Worm (Caenorhabditis elegans) whole organism, mixed stage, embryonic: ENCODE data around the gene Y57E12AL.6.
A peak's percentile ranks its signal among the peaks of the same experiment; 100 is the strongest.

Experiments used
- bed-3 ChIP-seq: fragments of 200-800 bp; sonication (Bioruptor generic); optimal IDR thresholded peaks from 3 replicates; lab custom pipeline; 2018; ENCODE audit warnings: mild to moderate bottlenecking, missing genetic modification characterization, moderate library complexity, missing compliant biosample characterization
- ces-1 ChIP-seq: fragments of 150-350 bp; optimal IDR thresholded peaks from 2 replicates; lab custom pipeline; 2014; ENCODE audit warnings: missing biosample characterization, missing genetic modification reagents, missing genetic modification characterization
- cnd-1 ChIP-seq: fragments of 200-800 bp; sonication (Bioruptor generic); optimal IDR thresholded peaks from 2 replicates; lab custom pipeline; 2018; ENCODE audit warnings: mild to moderate bottlenecking, missing genetic modification characterization, missing compliant biosample characterization
- flh-1 ChIP-seq: fragments of 200-800 bp; sonication (Bioruptor generic); optimal IDR thresholded peaks from 2 replicates; lab custom pipeline; 2018; ENCODE audit warnings: mild to moderate bottlenecking, missing genetic modification characterization, moderate library complexity, missing compliant biosample characterization
- lin-13 ChIP-seq: fragments of 150-350 bp; optimal IDR thresholded peaks from 2 replicates; lab custom pipeline; 2014; ENCODE audit warnings: missing biosample characterization, missing genetic modification characterization
- lsy-2 ChIP-seq: fragments of 150-350 bp; optimal IDR thresholded peaks from 2 replicates; lab custom pipeline; 2014; ENCODE audit warnings: missing biosample characterization, missing genetic modification characterization
- mab-5 ChIP-seq: fragments of 150-350 bp; optimal IDR thresholded peaks from 2 replicates; lab custom pipeline; 2014; ENCODE audit warnings: missing biosample characterization, missing genetic modification characterization
- nhr-2 ChIP-seq: fragments of 150-350 bp; optimal IDR thresholded peaks from 2 replicates; lab custom pipeline; 2014; ENCODE audit warnings: missing biosample characterization, missing genetic modification characterization
- nhr-237 ChIP-seq: fragments of 150-350 bp; optimal IDR thresholded peaks from 2 replicates; lab custom pipeline; 2014; ENCODE audit warnings: missing biosample characterization, missing genetic modification characterization
- nhr-28 ChIP-seq: fragments of 150-350 bp; optimal IDR thresholded peaks from 2 replicates; lab custom pipeline; 2014; ENCODE audit warnings: missing biosample characterization, missing genetic modification characterization
- nhr-76 ChIP-seq: sonication (generic microtip); optimal IDR thresholded peaks from 2 replicates; lab custom pipeline; 2017; ENCODE audit warnings: missing biosample characterization, missing genetic modification characterization
- unc-39 ChIP-seq: fragments of 150-350 bp; optimal IDR thresholded peaks from 2 replicates; lab custom pipeline; 2014; ENCODE audit warnings: missing biosample characterization, missing genetic modification characterization
- unc-62 ChIP-seq: fragments of 150-350 bp; optimal IDR thresholded peaks from 2 replicates; lab custom pipeline; 2014; ENCODE audit warnings: missing biosample characterization, missing genetic modification reagents, missing genetic modification characterization

DNA sequence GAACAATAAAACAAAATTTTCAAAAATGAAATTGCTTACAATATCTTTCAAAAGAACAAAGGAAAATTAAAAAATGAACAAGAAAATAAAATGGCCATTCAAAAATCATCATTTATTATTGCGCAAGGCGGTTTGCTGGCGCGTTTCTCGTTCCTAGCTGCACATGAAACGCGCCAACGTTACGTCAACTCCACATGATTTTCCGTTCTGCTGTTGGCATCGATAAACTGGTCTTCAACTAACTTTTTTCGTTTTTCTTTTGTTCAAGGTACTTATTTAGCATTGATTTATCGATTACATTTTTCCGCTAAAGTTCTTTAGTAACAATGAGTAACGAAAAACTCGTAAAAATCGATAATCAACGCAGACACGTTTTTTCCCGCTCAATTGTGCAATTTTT is at the start of gene Y57E12AL.6, which contains the start of gene Y57E12AL.1:
- TF ChIP-seq bed-3 (GFP tag; lab: Kevin White, UChicago), result peak; percentile 39
- no peak for TF ChIP-seq nhr-2 (tag; lab: Kevin White, UChicago)
- TF ChIP-seq lsy-2 (tag; lab: Kevin White, UChicago), result peak; percentile 73
- TF ChIP-seq nhr-237 (tag; lab: Kevin White, UChicago), result peak; percentile 67
- TF ChIP-seq lin-13 (tag; lab: Kevin White, UChicago), result peak; percentile 80
- TF ChIP-seq nhr-76 (tag; lab: Kevin White, UChicago), result no peak
- TF ChIP-seq mab-5 (tag; lab: Kevin White, UChicago), result no peak
- peak; percentile 37 for TF ChIP-seq ces-1 (GFP tag; lab: Kevin White, UChicago)
- no peak for TF ChIP-seq flh-1 (GFP tag; lab: Kevin White, UChicago)
- TF ChIP-seq unc-39 (tag; lab: Kevin White, UChicago), result no peak
- no peak for TF ChIP-seq nhr-28
- peak; percentile 53 for TF ChIP-seq cnd-1 (tag; lab: Kevin White, UChicago)
- TF ChIP-seq unc-62, result peak; percentile 10
